Fruit fly (Drosophila melanogaster): ENCODE data around the gene CG34247.

- TF ChIP-seq CG3838 (GFP tag; optimal IDR thresholded peaks at IDR 0.05) (no peak), CG12299 (tag; optimal IDR thresholded peaks at IDR 0.05) (no peak), Antp (GFP tag; optimal IDR thresholded peaks at IDR 0.05) (no peak), hth (optimal IDR thresholded peaks at IDR 0.05) (no peak), jumu (GFP tag; optimal IDR thresholded peaks at IDR 0.05) (no peak), Deaf1 (tag; optimal IDR thresholded peaks at IDR 0.05) (no peak), CG8089 (GFP tag; optimal IDR thresholded peaks at IDR 0.05) (no peak), Bdp1 (GFP tag; optimal IDR thresholded peaks at IDR 0.05) (no peak), fd64A (GFP tag; optimal IDR thresholded peaks at IDR 0.05) (no peak), MTF-1 (GFP tag; optimal IDR thresholded peaks at IDR 0.05; ENCODE audit: borderline replicate concordance) (no peak), CG1832 (GFP tag; optimal IDR thresholded peaks at IDR 0.05) (no peak), Atf3 (GFP tag; optimal IDR thresholded peaks at IDR 0.05) (no peak)
Measured at dm6 chr3L:16270802-16271332, 9.5 kb upstream of the CG34247 start, which contains the start of the genes CG34248 and CG13067.
